Worm (Caenorhabditis elegans): ENCODE measurements around the gene ttr-11.

ttr-11 gene

ce11 chrV:20645479-20645878 lies 42.4 kb downstream of the ttr-11 start (continued):
- TF ChIP-seq tbp1 (GFP tag; optimal IDR thresholded peaks at IDR 0.05) (no peak), sea-2 (GFP tag; IDR thresholded peaks at IDR 0.05) (no peak), lsl-1 (GFP tag; optimal IDR thresholded peaks at IDR 0.05) (no peak), lag-1 (GFP tag; IDR thresholded peaks at IDR 0.05) (no peak)

DNA sequence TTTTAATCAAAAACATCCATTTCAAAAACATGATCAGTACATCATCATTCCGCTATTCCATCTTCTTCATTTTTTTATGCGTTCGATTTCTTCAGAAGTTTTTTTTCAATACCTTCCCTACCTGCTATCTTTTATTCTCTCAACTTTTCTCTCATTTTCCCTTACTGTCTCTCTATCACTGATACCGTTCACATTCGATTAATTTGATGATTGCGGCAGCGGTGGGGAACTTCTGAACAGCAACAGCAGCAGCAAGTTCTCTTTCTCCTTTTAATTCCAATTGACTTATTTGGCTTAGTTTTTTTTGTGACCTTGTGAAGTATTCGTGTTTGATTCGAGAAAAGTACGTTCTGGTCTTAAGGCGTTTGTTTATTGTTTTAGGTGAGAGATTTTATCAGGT lies 45.8 kb downstream of the ttr-11 start:
- TF ChIP-seq K12H6.12 (tag; optimal IDR thresholded peaks at IDR 0.05) (no peak), K11D2.4 (GFP tag; IDR thresholded peaks at IDR 0.05) (no peak), attf-6 (GFP tag; IDR thresholded peaks at IDR 0.05) (no peak), F39B2.1 (GFP tag; IDR thresholded peaks at IDR 0.05) (no peak), B0035.1 (tag; optimal IDR thresholded peaks at IDR 0.05) (no peak), athp-1 (tag; optimal IDR thresholded peaks at IDR 0.05) (no peak), die-1 (tag; optimal IDR thresholded peaks at IDR 0.05) (no peak), F57A8.1 (GFP tag; optimal IDR thresholded peaks at IDR 0.05) (no peak), pbrm-1 (GFP tag; IDR thresholded peaks at IDR 0.05) (no peak), madf-6 (GFP tag; IDR thresholded peaks at IDR 0.05) (no peak), snpc-1.3 (tag; optimal IDR thresholded peaks at IDR 0.05; ENCODE audit: insufficient read depth) (no peak)

ce11 chrV:20651923-20652322 lies 48.8 kb downstream of the ttr-11 start:
- no peak for TF ChIP-seq nfyb-1 (GFP tag; IDR thresholded peaks at IDR 0.05)
- TF ChIP-seq mxl-1 (tag; optimal IDR thresholded peaks at IDR 0.05) = no peak
- no peak for TF ChIP-seq T26A5.8 (tag; optimal IDR thresholded peaks at IDR 0.05)
- no peak for TF ChIP-seq cebp-2 (GFP tag; IDR thresholded peaks at IDR 0.05)
- no peak for TF ChIP-seq F23B12.7 (tag; optimal IDR thresholded peaks at IDR 0.05; ENCODE audit: insufficient read depth)

Measured in whole organism, young adult.